Worm (Caenorhabditis elegans): ENCODE measurements around the gene C13A2.6.

DNA sequence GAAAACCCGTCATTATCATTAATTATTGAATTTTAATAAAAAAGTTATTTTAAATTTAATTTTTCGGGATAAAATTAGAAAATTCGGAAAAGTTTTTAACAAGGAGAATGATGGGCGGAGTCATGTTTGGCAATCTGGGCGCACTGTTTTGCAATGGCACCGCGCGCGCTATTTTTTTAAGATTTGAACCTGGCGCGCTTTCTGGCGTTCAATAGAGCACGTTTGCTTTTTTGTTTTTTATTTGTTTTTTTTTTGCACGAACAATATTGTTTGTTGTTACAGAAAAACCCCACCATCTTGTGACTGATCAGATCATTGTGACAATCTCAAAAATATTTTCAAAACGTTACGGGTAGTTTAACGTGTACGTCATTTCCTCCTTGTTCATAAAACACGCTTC, 32.4 kb upstream of the C13A2.6 start, which contains the start of gene hyls-1:
- TF ChIP-seq ceh-48 (tag; optimal IDR thresholded peaks at IDR 0.05), result no peak
- no peak for TF ChIP-seq ref-2 (tag; optimal IDR thresholded peaks at IDR 0.05)
- peak; percentile 82 for TF ChIP-seq nfya-1 (tag; optimal IDR thresholded peaks at IDR 0.05)
- no peak for TF ChIP-seq pha-4 (tag; optimal IDR thresholded peaks at IDR 0.05)
- TF ChIP-seq fkh-10 (GFP tag; optimal IDR thresholded peaks at IDR 0.05), result no peak
- TF ChIP-seq ceh-6 (GFP tag; optimal IDR thresholded peaks at IDR 0.05), result no peak
- no peak for TF ChIP-seq pag-3 (tag; optimal IDR thresholded peaks at IDR 0.05; ENCODE audit: borderline replicate concordance)
- TF ChIP-seq zip-5 (tag; optimal IDR thresholded peaks at IDR 0.05), result no peak

Data from whole organism, late embryonic.